Worm (Caenorhabditis elegans) whole organism, young adult: ENCODE measurements around the gene T16G12.10.
A peak's percentile ranks its signal among the peaks of the same experiment; 100 is the strongest.

Experiments
- B0019.2 ChIP-seq: fragments of 200-800 bp; sonication (Bioruptor generic); conservative IDR thresholded peaks from 2 replicates; pipeline ENCODE4 v1.3.6; 2022; ENCODE audit warnings: missing genetic modification reagents, missing genetic modification characterization, missing compliant biosample characterization
- C06A6.2 ChIP-seq: fragments of 200-800 bp; sonication (Bioruptor generic); conservative IDR thresholded peaks from 2 replicates; pipeline ENCODE4 v1.3.6; 2022; ENCODE audit warnings: missing genetic modification characterization, missing compliant biosample characterization
- D2030.7 ChIP-seq: fragments of 200-800 bp; sonication (Bioruptor generic); IDR thresholded peaks from 2 replicates; pipeline ENCODE4 v1.3.6; 2022; ENCODE audit warnings: missing genetic modification reagents, missing genetic modification characterization, missing compliant biosample characterization
- F10E7.11 ChIP-seq: sonication (generic microtip); optimal IDR thresholded peaks from 2 replicates; lab custom pipeline; 2017; ENCODE audit warnings: mild to moderate bottlenecking, missing genetic modification characterization, moderate library complexity, missing compliant biosample characterization
- F22D6.2 ChIP-seq: sonication (generic microtip); optimal IDR thresholded peaks from 2 replicates; lab custom pipeline; 2016; ENCODE audit warnings: mild to moderate bottlenecking, missing genetic modification characterization, missing compliant biosample characterization
- F23B12.7 ChIP-seq: sonication (generic microtip); optimal IDR thresholded peaks from 2 replicates; lab custom pipeline; 2017; ENCODE audit warnings: missing genetic modification characterization, mild to moderate bottlenecking, missing compliant biosample characterization, antibody characterized with exemption, moderate library complexity; ENCODE audit not compliant: insufficient read depth
- F37B4.10 ChIP-seq: fragments of 200-800 bp; sonication (Bioruptor generic); IDR thresholded peaks from 2 replicates; pipeline ENCODE4 v1.3.6; 2022; ENCODE audit warnings: missing genetic modification characterization, missing compliant biosample characterization
- F57A8.1 ChIP-seq: fragments of 200-800 bp; sonication (Bioruptor generic); optimal IDR thresholded peaks from 2 replicates; lab custom pipeline; 2018; ENCODE audit warnings: mild to moderate bottlenecking, missing genetic modification characterization, moderate library complexity, missing compliant biosample characterization
- F57C9.4 ChIP-seq: sonication (generic microtip); optimal IDR thresholded peaks from 2 replicates; lab custom pipeline; 2017; ENCODE audit warnings: mild to moderate bottlenecking, missing genetic modification characterization, missing compliant biosample characterization
- K11D2.4 ChIP-seq: fragments of 200-800 bp; sonication (Bioruptor generic); IDR thresholded peaks from 2 replicates; pipeline ENCODE4 v1.3.6; 2022; ENCODE audit warnings: missing genetic modification reagents, missing genetic modification characterization, missing compliant biosample characterization
- K12H6.12 ChIP-seq: fragments of 200-800 bp; sonication (Bioruptor generic); optimal IDR thresholded peaks from 2 replicates; lab custom pipeline; 2018; ENCODE audit warnings: mild to moderate bottlenecking, missing genetic modification characterization, missing compliant biosample characterization
- T26A5.8 ChIP-seq: sonication (generic microtip); optimal IDR thresholded peaks from 2 replicates; lab custom pipeline; 2016; ENCODE audit warnings: missing genetic modification characterization, missing compliant biosample characterization
- Y53F4B.3 ChIP-seq: fragments of 200-800 bp; sonication (Bioruptor generic); IDR thresholded peaks from 2 replicates; pipeline ENCODE4 v1.3.6; 2022; ENCODE audit warnings: missing genetic modification reagents, missing genetic modification characterization, missing compliant biosample characterization
- Y53G8AR.9 ChIP-seq: fragments of 200-800 bp; sonication (Bioruptor generic); conservative IDR thresholded peaks from 2 replicates; pipeline ENCODE4 v1.3.6; 2022; ENCODE audit warnings: missing genetic modification reagents, missing genetic modification characterization, missing compliant biosample characterization
- Y67H2A.10 ChIP-seq: fragments of 200-800 bp; sonication (Bioruptor generic); conservative IDR thresholded peaks from 2 replicates; pipeline ENCODE4 v1.3.6; 2022; ENCODE audit warnings: missing genetic modification reagents, missing genetic modification characterization, missing compliant biosample characterization
- athp-1 ChIP-seq: sonication (generic microtip); optimal IDR thresholded peaks from 2 replicates; lab custom pipeline; 2017; ENCODE audit warnings: mild to moderate bottlenecking, missing genetic modification characterization, missing compliant biosample characterization
- attf-6 ChIP-seq: fragments of 200-800 bp; sonication (Bioruptor generic); IDR thresholded peaks from 2 replicates; pipeline ENCODE4 v1.3.6; 2022; ENCODE audit warnings: missing genetic modification reagents, missing genetic modification characterization, missing compliant biosample characterization
- bed-1 ChIP-seq: fragments of 200-800 bp; sonication (Bioruptor generic); IDR thresholded peaks from 2 replicates; pipeline ENCODE4 v1.3.6; 2022; ENCODE audit warnings: missing genetic modification reagents, missing genetic modification characterization, missing compliant biosample characterization
- bed-2 ChIP-seq: fragments of 200-800 bp; sonication (Bioruptor generic); IDR thresholded peaks from 2 replicates; pipeline ENCODE4 v1.3.6; 2022; ENCODE audit warnings: missing genetic modification reagents, missing genetic modification characterization, missing compliant biosample characterization
- ccch-3 ChIP-seq: fragments of 200-800 bp; sonication (Bioruptor generic); optimal IDR thresholded peaks from 2 replicates; lab custom pipeline; 2018; ENCODE audit warnings: mild to moderate bottlenecking, missing genetic modification characterization, missing compliant biosample characterization
- cebp-2 ChIP-seq: fragments of 200-800 bp; sonication (Bioruptor generic); IDR thresholded peaks from 2 replicates; pipeline ENCODE4 v1.3.6; 2022; ENCODE audit warnings: missing genetic modification characterization, missing compliant biosample characterization
- ceh-100 ChIP-seq: fragments of 200-800 bp; sonication (Bioruptor generic); IDR thresholded peaks from 2 replicates; pipeline ENCODE4 v1.3.6; 2022; ENCODE audit warnings: missing genetic modification reagents, missing genetic modification characterization, missing compliant biosample characterization
- chd-7 ChIP-seq: sonication (generic microtip); optimal IDR thresholded peaks from 2 replicates; lab custom pipeline; 2016; ENCODE audit warnings: mild to moderate bottlenecking, missing genetic modification characterization, moderate library complexity, missing compliant biosample characterization
- die-1 ChIP-seq: sonication (generic microtip); optimal IDR thresholded peaks from 2 replicates; lab custom pipeline; 2016; ENCODE audit warnings: missing genotype, mild to moderate bottlenecking, missing genetic modification characterization, missing compliant biosample characterization
- dpff-1 ChIP-seq: sonication (generic microtip); optimal IDR thresholded peaks from 2 replicates; lab custom pipeline; 2017; ENCODE audit warnings: mild to moderate bottlenecking, missing genetic modification characterization, missing compliant biosample characterization
- egl-44 ChIP-seq: fragments of 200-800 bp; sonication (Bioruptor generic); IDR thresholded peaks from 2 replicates; pipeline ENCODE4 v1.3.6; 2022; ENCODE audit warnings: missing genetic modification reagents, missing genetic modification characterization, missing compliant biosample characterization
- fkh-3 ChIP-seq: sonication (generic microtip); optimal IDR thresholded peaks from 2 replicates; lab custom pipeline; 2016; ENCODE audit warnings: mild to moderate bottlenecking, missing genetic modification characterization, missing compliant biosample characterization
- him-1 ChIP-seq: sonication (generic microtip); optimal IDR thresholded peaks from 2 replicates; lab custom pipeline; 2016; ENCODE audit warnings: missing genotype, missing genetic modification reagents, missing genetic modification characterization, missing compliant biosample characterization
- hmg-1.2 ChIP-seq: fragments of 200-800 bp; sonication (Bioruptor generic); IDR thresholded peaks from 2 replicates; pipeline ENCODE4 v1.3.6; 2022; ENCODE audit warnings: missing genetic modification reagents, missing genetic modification characterization, missing compliant biosample characterization
- hrde-1 ChIP-seq: sonication (generic microtip); optimal IDR thresholded peaks from 2 replicates; lab custom pipeline; 2016; ENCODE audit warnings: missing genetic modification characterization, mild to moderate bottlenecking, missing compliant biosample characterization, moderate library complexity, missing genotype, missing genetic modification reagents, borderline replicate concordance
- lin-26 ChIP-seq: fragments of 200-800 bp; sonication (Bioruptor generic); IDR thresholded peaks from 2 replicates; pipeline ENCODE4 v1.3.6; 2022; ENCODE audit warnings: missing genetic modification reagents, missing genetic modification characterization, missing compliant biosample characterization
- lin-54 ChIP-seq: fragments of 200-800 bp; sonication (Bioruptor generic); optimal IDR thresholded peaks from 2 replicates; lab custom pipeline; 2018; ENCODE audit warnings: mild to moderate bottlenecking, missing genetic modification characterization, missing compliant biosample characterization
- madf-10 ChIP-seq: sonication (generic microtip); optimal IDR thresholded peaks from 2 replicates; lab custom pipeline; 2016; ENCODE audit warnings: mild to moderate bottlenecking, missing genetic modification characterization, missing compliant biosample characterization
- madf-8 ChIP-seq: fragments of 200-800 bp; sonication (Bioruptor generic); conservative IDR thresholded peaks from 2 replicates; pipeline ENCODE4 v1.3.6; 2022; ENCODE audit warnings: missing genetic modification reagents, missing genetic modification characterization, missing compliant biosample characterization
- mes-4 ChIP-seq: sonication (generic microtip); optimal IDR thresholded peaks from 2 replicates; lab custom pipeline; 2016; ENCODE audit warnings: missing genotype, missing genetic modification characterization, missing compliant biosample characterization
- mxl-1 ChIP-seq: sonication (generic microtip); optimal IDR thresholded peaks from 2 replicates; lab custom pipeline; 2016; ENCODE audit warnings: missing genetic modification characterization, missing compliant biosample characterization
- nfya-2 ChIP-seq: fragments of 200-800 bp; sonication (Bioruptor generic); IDR thresholded peaks from 2 replicates; pipeline ENCODE4 v1.3.6; 2022; ENCODE audit warnings: missing genetic modification reagents, missing genetic modification characterization, missing compliant biosample characterization
- nhr-179 ChIP-seq: sonication (generic microtip); optimal IDR thresholded peaks from 2 replicates; lab custom pipeline; 2016; ENCODE audit warnings: mild to moderate bottlenecking, missing genetic modification characterization, missing compliant biosample characterization
- nhr-27 ChIP-seq: fragments of 200-800 bp; sonication (Bioruptor generic); optimal IDR thresholded peaks from 2 replicates; lab custom pipeline; 2018; ENCODE audit warnings: mild to moderate bottlenecking, missing genetic modification characterization, moderate library complexity, missing compliant biosample characterization
- nhr-90 ChIP-seq: sonication (generic microtip); optimal IDR thresholded peaks from 2 replicates; lab custom pipeline; 2016; ENCODE audit warnings: missing genotype, mild to moderate bottlenecking, missing genetic modification characterization, missing compliant biosample characterization
- pha-4 ChIP-seq: fragments of 150-350 bp; sonication (generic microtip); optimal IDR thresholded peaks from 2 replicates; lab custom pipeline; 2014; ENCODE audit warnings: missing biosample characterization, missing genetic modification reagents, missing genetic modification characterization
- rec-8 ChIP-seq, 2 experiments: sonication (generic microtip); optimal IDR thresholded peaks; 2 replicates each; lab custom pipeline; 2016; ENCODE audit warnings: mild to moderate bottlenecking in 2 of 2, missing genetic modification characterization in 2 of 2, missing genetic modification reagents in 2 of 2, missing genotype in 2 of 2, missing biosample characterization in 1 of 2, missing compliant biosample characterization in 1 of 2, moderate library complexity in 1 of 2
- repo-1 ChIP-seq: sonication (generic microtip); optimal IDR thresholded peaks from 2 replicates; lab custom pipeline; 2017; ENCODE audit warnings: mild to moderate bottlenecking, missing genetic modification characterization, missing compliant biosample characterization
- snpc-3.4 ChIP-seq: sonication (generic microtip); optimal IDR thresholded peaks from 2 replicates; lab custom pipeline; 2017; ENCODE audit warnings: missing genetic modification characterization, mild to moderate bottlenecking, missing compliant biosample characterization, antibody characterized with exemption, moderate library complexity, missing genotype, missing genetic modification reagents
- somi-1 ChIP-seq: fragments of 200-800 bp; sonication (Bioruptor generic); optimal IDR thresholded peaks from 2 replicates; lab custom pipeline; 2018; ENCODE audit warnings: mild to moderate bottlenecking, missing genetic modification characterization, missing compliant biosample characterization
- tbp1 ChIP-seq: fragments of 200-800 bp; sonication (Bioruptor generic); optimal IDR thresholded peaks from 2 replicates; lab custom pipeline; 2018; ENCODE audit warnings: mild to moderate bottlenecking, missing genetic modification characterization, missing compliant biosample characterization
- tbx-9 ChIP-seq: sonication (generic microtip); optimal IDR thresholded peaks from 2 replicates; lab custom pipeline; 2016; ENCODE audit warnings: borderline replicate concordance, missing genetic modification characterization, inconsistent platforms, missing compliant biosample characterization
- ztf-3 ChIP-seq: fragments of 200-800 bp; sonication (Bioruptor generic); optimal IDR thresholded peaks from 2 replicates; lab custom pipeline; 2018; ENCODE audit warnings: mild to moderate bottlenecking, missing genetic modification characterization, missing compliant biosample characterization
- ztf-6 ChIP-seq: fragments of 200-800 bp; sonication (Bioruptor generic); IDR thresholded peaks from 2 replicates; pipeline ENCODE4 v1.3.6; 2022; ENCODE audit warnings: missing genetic modification reagents, missing genetic modification characterization, missing compliant biosample characterization

Gene T16G12.10

DNA sequence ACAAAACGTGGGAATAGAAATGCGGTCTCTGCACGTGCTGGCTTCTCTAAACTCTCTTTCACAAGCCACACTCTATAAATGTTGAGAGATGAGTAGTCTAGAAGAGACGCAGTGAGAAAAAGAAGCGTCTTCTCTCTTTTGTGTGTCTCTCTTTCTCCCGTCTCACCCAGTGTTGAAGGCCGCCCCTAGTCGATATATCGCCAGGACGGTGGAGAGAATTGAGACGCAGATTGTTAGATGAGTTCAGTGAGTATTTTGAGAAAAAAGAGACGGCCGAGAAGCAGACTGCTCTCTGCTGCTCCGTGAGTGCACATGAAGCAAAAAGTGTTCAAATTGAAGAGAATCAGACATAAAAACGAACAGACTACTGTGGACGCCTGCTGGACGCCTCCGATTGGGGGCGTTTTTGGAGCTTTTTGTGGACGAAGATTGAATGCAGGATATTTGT is 40.6 kb upstream of the T16G12.10 start:
- TF ChIP-seq athp-1 (tag; lab: Kevin White, UChicago) (peak; percentile 84), K11D2.4 (GFP tag; lab: Robert Waterston, UW) (peak; percentile 53; the same call in 1 of the 2 replicates), nhr-27 (tag; lab: Kevin White, UChicago) (no peak), F57A8.1 (GFP tag; lab: Kevin White, UChicago) (no peak), bed-1 (GFP tag; lab: Robert Waterston, UW) (no peak), hmg-1.2 (GFP tag; lab: Robert Waterston, UW) (peak; percentile 94), F37B4.10 (GFP tag; lab: Robert Waterston, UW) (no peak), rec-8 (tag; optimal IDR thresholded peaks at IDR 0.05; lab: Kevin White, UChicago) (no peak), mxl-1 (tag; lab: Kevin White, UChicago) (no peak), tbx-9 (tag; lab: Kevin White, UChicago) (no peak), snpc-3.4 (tag; lab: Kevin White, UChicago) (no peak), chd-7 (tag; lab: Kevin White, UChicago) (peak; percentile 79), ztf-3 (GFP tag; lab: Kevin White, UChicago) (no peak), nhr-179 (tag; lab: Kevin White, UChicago) (no peak), ccch-3 (GFP tag; lab: Kevin White, UChicago) (no peak), repo-1 (tag; lab: Kevin White, UChicago) (peak; percentile 40), Y53G8AR.9 (GFP tag; lab: Robert Waterston, UW) (peak; percentile 60; the same call in 1 of the 2 replicates), Y53F4B.3 (GFP tag; lab: Robert Waterston, UW) (no peak), F57C9.4 (tag; lab: Kevin White, UChicago) (no peak), C06A6.2 (GFP tag; lab: Robert Waterston, UW) (peak; percentile 66; the same call in 1 of the 2 replicates), mes-4 (no peak), dpff-1 (no peak), tbp1 (peak; percentile 45), hrde-1 (tag; lab: Kevin White, UChicago) (no peak), bed-2 (no peak), attf-6 (GFP tag; lab: Robert Waterston, UW) (no peak), ztf-6 (GFP tag; lab: Robert Waterston, UW) (no peak), lin-54 (GFP tag; lab: Kevin White, UChicago) (peak; percentile 66), him-1 (tag; lab: Kevin White, UChicago) (no peak), fkh-3 (no peak), madf-8 (no peak), F23B12.7 (no peak), ceh-100 (GFP tag; lab: Robert Waterston, UW) (no peak), nfya-2 (GFP tag; lab: Robert Waterston, UW) (no peak), nhr-90 (tag; lab: Kevin White, UChicago) (peak; percentile 5), Y67H2A.10 (GFP tag; lab: Robert Waterston, UW) (no peak), cebp-2 (GFP tag; lab: Robert Waterston, UW) (no peak), somi-1 (GFP tag; lab: Kevin White, UChicago) (peak; percentile 71), die-1 (tag; lab: Kevin White, UChicago) (no peak), D2030.7 (no peak), F22D6.2 (tag; lab: Kevin White, UChicago) (no peak), egl-44 (GFP tag; lab: Robert Waterston, UW) (no peak), B0019.2 (no peak), madf-10 (tag; lab: Kevin White, UChicago) (peak; percentile 54), pha-4 (tag; lab: Kevin White, UChicago) (peak; percentile 7), T26A5.8 (tag; lab: Kevin White, UChicago) (no peak), F10E7.11 (tag; lab: Kevin White, UChicago) (no peak), lin-26 (peak; percentile 61; the same call in 1 of the 2 replicates), K12H6.12 (tag; lab: Kevin White, UChicago) (peak; percentile 92)
